Worm (Caenorhabditis elegans) whole organism, L4 larva: ENCODE data around the gene K08E4.3.

ENCODE experiments used
- ZK546.5 ChIP-seq, 2 experiments: sonication (generic microtip); optimal IDR thresholded peaks; 2 replicates each; lab custom pipeline; 2017; ENCODE audit warnings: missing biosample characterization in 2 of 2, missing genetic modification characterization in 2 of 2
- fkh-10 ChIP-seq: fragments of 150-350 bp; optimal IDR thresholded peaks from 2 replicates; lab custom pipeline; 2014; ENCODE audit warnings: missing biosample characterization, missing genetic modification reagents, missing genetic modification characterization
- nhr-28 ChIP-seq: fragments of 150-350 bp; optimal IDR thresholded peaks from 2 replicates; lab custom pipeline; 2014; ENCODE audit warnings: missing biosample characterization, missing genetic modification characterization
- pha-4 ChIP-seq, 2 experiments: fragments of 150-350 bp in 1 of 2; fragments of 200-800 bp in 1 of 2; sonication (Bioruptor generic) in 1 of 2; IDR thresholded peaks in 1 of 2; optimal IDR thresholded peaks in 1 of 2; 2 replicates each; pipeline versions ENCODE4 v1.3.6 to Lab custom; 2014 to 2022; ENCODE audit warnings: missing genetic modification characterization in 2 of 2, missing genetic modification reagents in 2 of 2, missing biosample characterization in 1 of 2, missing compliant biosample characterization in 1 of 2
- skn-1 ChIP-seq: fragments of 150-350 bp; optimal IDR thresholded peaks from 2 replicates; lab custom pipeline; 2014; ENCODE audit warnings: missing biosample characterization, missing genetic modification characterization
- zip-2 ChIP-seq: fragments of 150-350 bp; optimal IDR thresholded peaks from 2 replicates; lab custom pipeline; 2014; ENCODE audit warnings: missing biosample characterization, missing genetic modification characterization

DNA sequence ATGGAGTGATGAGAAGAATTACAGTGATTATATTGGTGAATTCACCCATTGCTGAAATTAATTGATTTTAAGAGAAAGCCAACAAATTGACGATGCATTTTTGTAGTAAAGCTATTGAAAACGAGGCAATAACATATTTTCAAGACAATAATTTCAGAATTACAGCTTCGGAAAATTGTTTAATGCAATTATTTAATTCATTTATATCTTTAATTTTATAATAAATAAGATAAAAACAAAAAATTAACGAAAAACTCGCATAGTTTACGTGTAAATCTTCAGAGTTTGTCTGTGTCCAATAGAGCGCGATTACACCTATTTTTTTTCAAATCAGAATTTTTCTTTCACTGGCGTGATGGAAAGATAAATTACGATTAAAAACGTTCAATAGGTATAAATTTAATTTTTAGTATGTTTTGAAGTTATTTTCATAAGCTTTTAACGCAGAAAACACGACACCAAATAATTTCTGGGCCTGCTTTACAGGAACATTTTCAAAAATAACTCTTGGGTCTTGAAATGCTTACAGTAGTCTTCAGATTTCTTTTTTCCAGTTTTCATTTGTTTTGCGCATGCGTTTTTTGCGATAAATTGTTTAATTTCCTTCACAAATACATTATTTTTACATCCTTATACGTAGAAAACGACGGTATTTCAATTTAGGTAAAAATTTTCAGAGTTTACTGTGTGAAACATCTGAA is 20.7 kb downstream of the K08E4.3 start, which contains the start of gene tmed-1:
- TF ChIP-seq fkh-10 (GFP tag; lab: Kevin White, UChicago) (no peak), ZK546.5 (tag; optimal IDR thresholded peaks at IDR 0.05; lab: Kevin White, UChicago) (no peak), nhr-28 (tag; lab: Kevin White, UChicago) (no peak), pha-4 (GFP tag; IDR thresholded peaks at IDR 0.05; lab: Robert Waterston, UW) (no peak), pha-4 (tag; optimal IDR thresholded peaks at IDR 0.05; lab: Kevin White, UChicago) (no peak), zip-2 (no peak), skn-1 (tag; lab: Kevin White, UChicago) (no peak)
